Fruit fly (Drosophila melanogaster): ENCODE data around the gene CG9784.

dm6 chrX:16581703-16582102 is 17.3 kb downstream of the CG9784 start:
- no peak for TF ChIP-seq da (GFP tag; optimal IDR thresholded peaks at IDR 0.05)
- TF ChIP-seq salm (tag; optimal IDR thresholded peaks at IDR 0.05), result no peak
- no peak for TF ChIP-seq so (GFP tag; IDR thresholded peaks at IDR 0.05)
- no peak for TF ChIP-seq Oli (tag; optimal IDR thresholded peaks at IDR 0.05)
- TF ChIP-seq ro (GFP tag; IDR thresholded peaks at IDR 0.05), result no peak
- no peak for TF ChIP-seq GATAe (GFP tag; conservative IDR thresholded peaks at IDR 0.05)
- TF ChIP-seq Sox102F (GFP tag; optimal IDR thresholded peaks at IDR 0.05), result no peak
- TF ChIP-seq zfh1 (GFP tag; IDR thresholded peaks at IDR 0.05), result no peak
- TF ChIP-seq YL-1 (GFP tag; optimal IDR thresholded peaks at IDR 0.05), result no peak
- TF ChIP-seq CG17802 (tag; optimal IDR thresholded peaks at IDR 0.05), result no peak
